Fruit fly (Drosophila melanogaster): ENCODE data around the gene CG31358.
A peak's percentile ranks its signal among the peaks of the same experiment; 100 is the strongest.

Gene CG31358

dm6 chr3R:12020987-12021386, 10.6 kb downstream of the CG31358 start:
- TF ChIP-seq Hr78 (GFP tag; optimal IDR thresholded peaks at IDR 0.05) = no peak
- TF ChIP-seq woc (GFP tag; optimal IDR thresholded peaks at IDR 0.05) = no peak
- no peak for TF ChIP-seq pan (optimal IDR thresholded peaks at IDR 0.05)
- TF ChIP-seq lola (GFP tag; optimal IDR thresholded peaks at IDR 0.05) = no peak
- TF ChIP-seq Myc (optimal IDR thresholded peaks at IDR 0.05) = no peak
- no peak for TF ChIP-seq sage (GFP tag; optimal IDR thresholded peaks at IDR 0.05)
- no peak for TF ChIP-seq N (GFP tag; optimal IDR thresholded peaks at IDR 0.05)
- TF ChIP-seq ey (GFP tag; optimal IDR thresholded peaks at IDR 0.05) = no peak
- TF ChIP-seq Dif (GFP tag; optimal IDR thresholded peaks at IDR 0.05; ENCODE audit: partially characterized antibody) = no peak
- no peak for TF ChIP-seq Vsx2 (GFP tag; optimal IDR thresholded peaks at IDR 0.05; ENCODE audit: partially characterized antibody)
- TF ChIP-seq Jra (GFP tag; optimal IDR thresholded peaks at IDR 0.05) = no peak
- no peak for TF ChIP-seq br (GFP tag; optimal IDR thresholded peaks at IDR 0.05)
- no peak for TF ChIP-seq foxo (GFP tag; optimal IDR thresholded peaks at IDR 0.05)
- TF ChIP-seq GATAd (GFP tag; optimal IDR thresholded peaks at IDR 0.05) = no peak

dm6 chr3R:12016828-12017280, 14.7 kb downstream of the CG31358 start, which contains the start of the genes DCAF12 and Spt3:
TSS of gene DCAF12 (minus strand) at chr3R:12017031.
TSS of gene Spt3 (plus strand) at chr3R:12017156.
- TF ChIP-seq Sp1 (GFP tag; optimal IDR thresholded peaks at IDR 0.05) = no peak
- no peak for TF ChIP-seq fru (GFP tag; optimal IDR thresholded peaks at IDR 0.05)
- peak; percentile 74 for TF ChIP-seq HLH106 (tag; optimal IDR thresholded peaks at IDR 0.05)
- no peak for TF ChIP-seq pan (optimal IDR thresholded peaks at IDR 0.05)
- TF ChIP-seq CG32264 (GFP tag; optimal IDR thresholded peaks at IDR 0.05) = peak; percentile 17
- TF ChIP-seq Jra (GFP tag; optimal IDR thresholded peaks at IDR 0.05) = no peak
- TF ChIP-seq dl (GFP tag; optimal IDR thresholded peaks at IDR 0.05; ENCODE audit: insufficient read depth in 1 of 2, partially characterized antibody in 2 of 2) = no peak
- TF ChIP-seq sage (GFP tag; optimal IDR thresholded peaks at IDR 0.05) = no peak
- TF ChIP-seq N (GFP tag; optimal IDR thresholded peaks at IDR 0.05) = no peak
- TF ChIP-seq Mio (GFP tag; optimal IDR thresholded peaks at IDR 0.05) = no peak
- TF ChIP-seq OdsH (GFP tag; optimal IDR thresholded peaks at IDR 0.05) = no peak
- no peak for TF ChIP-seq sv (GFP tag; optimal IDR thresholded peaks at IDR 0.05)
- TF ChIP-seq Hr83 (GFP tag; optimal IDR thresholded peaks at IDR 0.05; ENCODE audit: poor library complexity, severe bottlenecking) = no peak
- no peak for TF ChIP-seq Abd-B (GFP tag; optimal IDR thresholded peaks at IDR 0.05)
- TF ChIP-seq CrebA (GFP tag; optimal IDR thresholded peaks at IDR 0.05; ENCODE audit: borderline replicate concordance) = no peak
- no peak for TF ChIP-seq tai (GFP tag; optimal IDR thresholded peaks at IDR 0.05)
- no peak for TF ChIP-seq Hr78 (GFP tag; optimal IDR thresholded peaks at IDR 0.05)
- no peak for TF ChIP-seq h (GFP tag; optimal IDR thresholded peaks at IDR 0.05)
- no peak for TF ChIP-seq ey (GFP tag; optimal IDR thresholded peaks at IDR 0.05)
- TF ChIP-seq rgr (GFP tag; optimal IDR thresholded peaks at IDR 0.05) = no peak
- TF ChIP-seq brk (GFP tag; optimal IDR thresholded peaks at IDR 0.05) = no peak
- no peak for TF ChIP-seq Hnf4 (GFP tag; optimal IDR thresholded peaks at IDR 0.05)
- TF ChIP-seq lola (GFP tag; optimal IDR thresholded peaks at IDR 0.05) = no peak
- peak; percentile 3 for TF ChIP-seq Myc (optimal IDR thresholded peaks at IDR 0.05)
- TF ChIP-seq dmrt93B (GFP tag; optimal IDR thresholded peaks at IDR 0.05) = peak; percentile 50
- TF ChIP-seq foxo (GFP tag; optimal IDR thresholded peaks at IDR 0.05) = no peak
- no peak for TF ChIP-seq dsf (GFP tag; optimal IDR thresholded peaks at IDR 0.05; ENCODE audit: borderline replicate concordance)
- TF ChIP-seq woc (GFP tag; optimal IDR thresholded peaks at IDR 0.05) = peak; percentile 83
- no peak for TF ChIP-seq Dfd (GFP tag; optimal IDR thresholded peaks at IDR 0.05)
- TF ChIP-seq Rel (GFP tag; optimal IDR thresholded peaks at IDR 0.05) = no peak
- TF ChIP-seq Rel (tag; optimal IDR thresholded peaks at IDR 0.05) = no peak
- TF ChIP-seq Vsx2 (GFP tag; optimal IDR thresholded peaks at IDR 0.05; ENCODE audit: partially characterized antibody) = no peak
- no peak for TF ChIP-seq usp (GFP tag; optimal IDR thresholded peaks at IDR 0.05)
- TF ChIP-seq Dif (GFP tag; optimal IDR thresholded peaks at IDR 0.05; ENCODE audit: partially characterized antibody) = no peak
- peak; percentile 52 for TF ChIP-seq psq (GFP tag; optimal IDR thresholded peaks at IDR 0.05)
- no peak for TF ChIP-seq br (GFP tag; optimal IDR thresholded peaks at IDR 0.05)
- no peak for TF ChIP-seq jim (GFP tag; optimal IDR thresholded peaks at IDR 0.05)
- peak; percentile 13 for TF ChIP-seq CG9705 (GFP tag; optimal IDR thresholded peaks at IDR 0.05)
